Fruit fly (Drosophila melanogaster) whole organism, embryonic: ENCODE data around the gene Npc2f.

Experiments used
- CG10274 ChIP-seq: fragments of 200-800 bp; sonication (Bioruptor generic); optimal IDR thresholded peaks from 3 replicates; lab custom pipeline; 2017; ENCODE audit warnings: missing biosample characterization, mild to moderate bottlenecking, missing genetic modification characterization
- CG12391 ChIP-seq: fragments of 200-800 bp; sonication (Bioruptor generic); optimal IDR thresholded peaks from 3 replicates; lab custom pipeline; 2018; ENCODE audit warnings: missing biosample characterization, mild to moderate bottlenecking, missing genetic modification characterization, moderate library complexity
- CG13424 ChIP-seq: fragments of 200-800 bp; sonication (Bioruptor generic); optimal IDR thresholded peaks from 2 replicates; lab custom pipeline; 2019; ENCODE audit warnings: missing biosample characterization, mild to moderate bottlenecking, missing genetic modification characterization, moderate library complexity
- CG14050 ChIP-seq: fragments of 200-800 bp; sonication (Bioruptor generic); IDR thresholded peaks from 3 replicates; pipeline ENCODE4 v1.3.6; 2022; ENCODE audit warnings: missing biosample characterization, missing genetic modification characterization
- CG15479 ChIP-seq: fragments of 200-800 bp; sonication (Bioruptor generic); optimal IDR thresholded peaks from 3 replicates; lab custom pipeline; 2019; ENCODE audit warnings: missing biosample characterization, mild to moderate bottlenecking, missing genetic modification characterization, moderate library complexity
- CG17328 ChIP-seq: fragments of 200-800 bp; sonication (Bioruptor generic); IDR thresholded peaks from 2 replicates; pipeline ENCODE4 v1.3.6; 2022; ENCODE audit warnings: missing biosample characterization, missing genetic modification characterization
- CG6854 ChIP-seq: fragments of 200-800 bp; sonication (Bioruptor generic); optimal IDR thresholded peaks from 3 replicates; lab custom pipeline; 2017; ENCODE audit warnings: missing biosample characterization, mild to moderate bottlenecking, missing genetic modification characterization
- CG8765 ChIP-seq: fragments of 200-800 bp; sonication (Bioruptor generic); IDR thresholded peaks from 2 replicates; pipeline ENCODE4 v1.3.6; 2022; ENCODE audit warnings: missing biosample characterization, missing genetic modification characterization
- HLH54F ChIP-seq: fragments of 200-800 bp; sonication (Bioruptor generic); optimal IDR thresholded peaks from 3 replicates; lab custom pipeline; 2016; ENCODE audit warnings: missing biosample characterization, missing genetic modification characterization
- eyg ChIP-seq: fragments of 200-800 bp; sonication (Bioruptor generic); optimal IDR thresholded peaks from 3 replicates; lab custom pipeline; 2016; ENCODE audit warnings: missing biosample characterization, missing genetic modification characterization
- slbo ChIP-seq: fragments of 200-800 bp; sonication (Bioruptor generic); IDR thresholded peaks from 2 replicates; pipeline ENCODE4 v1.3.6; 2022; ENCODE audit warnings: missing biosample characterization, missing genetic modification characterization

dm6 chr3R:24106059-24106631 is 31.6 kb upstream of the Npc2f start:
- no peak for TF ChIP-seq slbo (GFP tag; lab: Robert Waterston, UW)
- TF ChIP-seq CG10274 (GFP tag; lab: Kevin White, UChicago): no peak
- no peak for TF ChIP-seq CG17328 (GFP tag; lab: Robert Waterston, UW)
- no peak for TF ChIP-seq CG6854 (GFP tag; lab: Kevin White, UChicago)
- no peak for TF ChIP-seq eyg (GFP tag; lab: Kevin White, UChicago)
- no peak for TF ChIP-seq CG8765 (GFP tag; lab: Robert Waterston, UW)
- TF ChIP-seq CG15479 (GFP tag; lab: Kevin White, UChicago): no peak
- peak; percentile 16 for TF ChIP-seq HLH54F (GFP tag; lab: Kevin White, UChicago)
- TF ChIP-seq CG12391 (tag; lab: Kevin White, UChicago): peak; percentile 57
- TF ChIP-seq CG14050 (GFP tag; lab: Robert Waterston, UW): no peak
- peak; percentile 50 for TF ChIP-seq CG13424
